Worm (Caenorhabditis elegans) whole organism, mixed stage, embryonic: ENCODE results near the gene B0334.10.

ENCODE experiments used
- M03D4.4 ChIP-seq: sonication (generic microtip); optimal IDR thresholded peaks from 2 replicates; lab custom pipeline; 2017; ENCODE audit warnings: mild to moderate bottlenecking, missing genetic modification characterization, missing compliant biosample characterization
- bed-3 ChIP-seq: fragments of 200-800 bp; sonication (Bioruptor generic); optimal IDR thresholded peaks from 3 replicates; lab custom pipeline; 2018; ENCODE audit warnings: mild to moderate bottlenecking, missing genetic modification characterization, moderate library complexity, missing compliant biosample characterization
- blmp-1 ChIP-seq: fragments of 150-350 bp; optimal IDR thresholded peaks from 2 replicates; lab custom pipeline; 2014; ENCODE audit warnings: missing biosample characterization, missing genetic modification characterization
- ceh-39 ChIP-seq: fragments of 150-350 bp; optimal IDR thresholded peaks from 2 replicates; lab custom pipeline; 2014; ENCODE audit warnings: missing biosample characterization, missing genetic modification characterization
- ceh-43 ChIP-seq: fragments of 200-800 bp; sonication (Bioruptor generic); optimal IDR thresholded peaks from 2 replicates; lab custom pipeline; 2018; ENCODE audit warnings: mild to moderate bottlenecking, missing genetic modification characterization, moderate library complexity, missing compliant biosample characterization
- ceh-83 ChIP-seq: fragments of 200-800 bp; sonication (Bioruptor generic); optimal IDR thresholded peaks from 2 replicates; lab custom pipeline; 2018; ENCODE audit warnings: mild to moderate bottlenecking, missing genetic modification characterization, missing compliant biosample characterization
- ces-1 ChIP-seq: fragments of 150-350 bp; optimal IDR thresholded peaks from 2 replicates; lab custom pipeline; 2014; ENCODE audit warnings: missing biosample characterization, missing genetic modification reagents, missing genetic modification characterization
- cnd-1 ChIP-seq: fragments of 200-800 bp; sonication (Bioruptor generic); optimal IDR thresholded peaks from 2 replicates; lab custom pipeline; 2018; ENCODE audit warnings: mild to moderate bottlenecking, missing genetic modification characterization, missing compliant biosample characterization
- drap-1 ChIP-seq: fragments of 200-800 bp; sonication (Bioruptor generic); optimal IDR thresholded peaks from 3 replicates; lab custom pipeline; 2018; ENCODE audit warnings: mild to moderate bottlenecking, missing genetic modification characterization, missing compliant biosample characterization
- elt-1 ChIP-seq: sonication (generic microtip); optimal IDR thresholded peaks from 2 replicates; lab custom pipeline; 2017; ENCODE audit warnings: missing genetic modification characterization, mild to moderate bottlenecking, missing compliant biosample characterization, antibody characterized with exemption, moderate library complexity, borderline replicate concordance; ENCODE audit not compliant: insufficient read depth
- elt-3 ChIP-seq: fragments of 150-350 bp; optimal IDR thresholded peaks from 2 replicates; lab custom pipeline; 2014; ENCODE audit warnings: missing biosample characterization, missing genetic modification characterization
- flh-1 ChIP-seq: fragments of 200-800 bp; sonication (Bioruptor generic); optimal IDR thresholded peaks from 2 replicates; lab custom pipeline; 2018; ENCODE audit warnings: mild to moderate bottlenecking, missing genetic modification characterization, moderate library complexity, missing compliant biosample characterization
- ham-2 ChIP-seq: fragments of 200-800 bp; sonication (Bioruptor generic); optimal IDR thresholded peaks from 2 replicates; lab custom pipeline; 2018; ENCODE audit warnings: mild to moderate bottlenecking, missing genetic modification characterization, missing compliant biosample characterization
- hlh-1 ChIP-seq: fragments of 150-350 bp; optimal IDR thresholded peaks from 2 replicates; lab custom pipeline; 2014; ENCODE audit warnings: missing biosample characterization, missing genetic modification reagents, missing genetic modification characterization
- lin-13 ChIP-seq: fragments of 150-350 bp; optimal IDR thresholded peaks from 2 replicates; lab custom pipeline; 2014; ENCODE audit warnings: missing biosample characterization, missing genetic modification characterization
- lin-32 ChIP-seq: fragments of 200-800 bp; sonication (Bioruptor generic); optimal IDR thresholded peaks from 2 replicates; lab custom pipeline; 2018; ENCODE audit warnings: mild to moderate bottlenecking, missing genetic modification characterization, missing compliant biosample characterization
- lsy-2 ChIP-seq: fragments of 150-350 bp; optimal IDR thresholded peaks from 2 replicates; lab custom pipeline; 2014; ENCODE audit warnings: missing biosample characterization, missing genetic modification characterization
- mab-5 ChIP-seq: fragments of 150-350 bp; optimal IDR thresholded peaks from 2 replicates; lab custom pipeline; 2014; ENCODE audit warnings: missing biosample characterization, missing genetic modification characterization
- mep-1 ChIP-seq: fragments of 150-350 bp; optimal IDR thresholded peaks from 2 replicates; lab custom pipeline; 2017; ENCODE audit warnings: missing biosample characterization, missing genetic modification reagents, missing genetic modification characterization, inconsistent platforms
- mls-2 ChIP-seq: sonication (generic microtip); optimal IDR thresholded peaks from 2 replicates; lab custom pipeline; 2016; ENCODE audit warnings: mild to moderate bottlenecking, missing genetic modification characterization, moderate library complexity, missing compliant biosample characterization
- nhr-12 ChIP-seq: fragments of 150-350 bp; optimal IDR thresholded peaks from 2 replicates; lab custom pipeline; 2014; ENCODE audit warnings: missing biosample characterization, missing genetic modification characterization
- nhr-2 ChIP-seq: fragments of 150-350 bp; optimal IDR thresholded peaks from 2 replicates; lab custom pipeline; 2014; ENCODE audit warnings: missing biosample characterization, missing genetic modification characterization
- nhr-237 ChIP-seq: fragments of 150-350 bp; optimal IDR thresholded peaks from 2 replicates; lab custom pipeline; 2014; ENCODE audit warnings: missing biosample characterization, missing genetic modification characterization
- nhr-28 ChIP-seq: fragments of 150-350 bp; optimal IDR thresholded peaks from 2 replicates; lab custom pipeline; 2014; ENCODE audit warnings: missing biosample characterization, missing genetic modification characterization
- nhr-76 ChIP-seq: sonication (generic microtip); optimal IDR thresholded peaks from 2 replicates; lab custom pipeline; 2017; ENCODE audit warnings: missing biosample characterization, missing genetic modification characterization
- pha-4 ChIP-seq: fragments of 150-350 bp; optimal IDR thresholded peaks from 2 replicates; lab custom pipeline; 2018; ENCODE audit warnings: missing biosample characterization, missing genetic modification reagents, missing genetic modification characterization
- sem-2 ChIP-seq: fragments of 200-800 bp; sonication (Bioruptor generic); optimal IDR thresholded peaks from 2 replicates; lab custom pipeline; 2018; ENCODE audit warnings: mild to moderate bottlenecking, missing genetic modification characterization, missing compliant biosample characterization
- snpc-4 ChIP-seq: fragments of 150-350 bp; optimal IDR thresholded peaks from 2 replicates; lab custom pipeline; 2014; ENCODE audit warnings: missing biosample characterization, missing genetic modification characterization
- sptf-1 ChIP-seq: sonication (generic microtip); optimal IDR thresholded peaks from 2 replicates; lab custom pipeline; 2017; ENCODE audit warnings: mild to moderate bottlenecking, missing genetic modification characterization, moderate library complexity, missing compliant biosample characterization
- tbx-8 ChIP-seq: fragments of 200-800 bp; sonication (Bioruptor generic); optimal IDR thresholded peaks from 2 replicates; lab custom pipeline; 2018; ENCODE audit warnings: mild to moderate bottlenecking, missing genetic modification characterization, moderate library complexity, missing compliant biosample characterization
- unc-120 ChIP-seq: sonication (generic microtip); optimal IDR thresholded peaks from 2 replicates; lab custom pipeline; 2017; ENCODE audit warnings: missing genetic modification characterization, missing compliant biosample characterization; ENCODE audit not compliant: poor library complexity, severe bottlenecking
- unc-39 ChIP-seq: fragments of 150-350 bp; optimal IDR thresholded peaks from 2 replicates; lab custom pipeline; 2014; ENCODE audit warnings: missing biosample characterization, missing genetic modification characterization
- unc-62 ChIP-seq: fragments of 150-350 bp; optimal IDR thresholded peaks from 2 replicates; lab custom pipeline; 2014; ENCODE audit warnings: missing biosample characterization, missing genetic modification reagents, missing genetic modification characterization
- zip-8 ChIP-seq: fragments of 150-350 bp; optimal IDR thresholded peaks from 2 replicates; lab custom pipeline; 2014; ENCODE audit warnings: missing biosample characterization, missing genetic modification characterization
- ztf-11 ChIP-seq: fragments of 150-350 bp; optimal IDR thresholded peaks from 2 replicates; lab custom pipeline; 2014; ENCODE audit warnings: missing biosample characterization, missing genetic modification characterization

B0334.10 gene

DNA sequence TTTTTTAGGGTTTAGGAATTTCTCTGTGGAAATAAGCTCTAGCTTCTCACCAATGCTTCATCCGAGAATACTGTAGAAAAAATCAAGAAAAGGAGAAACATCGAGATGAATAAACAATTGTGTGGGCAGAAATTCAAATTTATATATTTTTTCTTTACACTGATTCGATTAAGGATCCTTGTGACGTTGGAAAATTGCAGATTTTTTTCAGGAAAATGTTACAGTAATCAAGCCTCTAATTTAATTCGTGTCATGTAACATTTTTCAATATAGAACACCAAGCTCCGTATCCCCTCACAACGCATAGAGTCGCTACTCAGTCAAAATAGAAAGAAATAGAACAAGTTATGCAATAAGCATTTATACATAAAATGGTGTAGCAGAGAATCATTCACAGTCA is 41.9 kb upstream of the B0334.10 start, which contains the start of gene W02B12.16:
W02B12.16 (minus strand) TSS at position 101 of the 400 bp plus-strand sequence.
- no peak for TF ChIP-seq ces-1 (GFP tag; lab: Kevin White, UChicago)
- TF ChIP-seq M03D4.4 (tag; lab: Kevin White, UChicago) = no peak
- no peak for TF ChIP-seq ceh-43
- TF ChIP-seq sptf-1 = no peak
- TF ChIP-seq lin-13 (tag; lab: Kevin White, UChicago) = no peak
- no peak for TF ChIP-seq mep-1 (tag; lab: Kevin White, UChicago)
- TF ChIP-seq ceh-39 (tag; lab: Kevin White, UChicago) = no peak
- TF ChIP-seq mab-5 (tag; lab: Kevin White, UChicago) = no peak
- no peak for TF ChIP-seq nhr-76 (tag; lab: Kevin White, UChicago)
- no peak for TF ChIP-seq lsy-2 (tag; lab: Kevin White, UChicago)
- no peak for TF ChIP-seq unc-39 (tag; lab: Kevin White, UChicago)
- no peak for TF ChIP-seq ham-2 (GFP tag; lab: Kevin White, UChicago)
- TF ChIP-seq pha-4 = no peak
- no peak for TF ChIP-seq lin-32
- no peak for TF ChIP-seq ceh-83 (GFP tag; lab: Kevin White, UChicago)
- TF ChIP-seq ztf-11 (tag; lab: Kevin White, UChicago) = no peak
- TF ChIP-seq hlh-1 (tag; lab: Kevin White, UChicago) = no peak
- TF ChIP-seq, all 35 proteins: peak for 0

ce11 chrII:11479076-11479475 is 39.2 kb upstream of the B0334.10 start, which contains the start of gene W02B12.12:
TSS of gene W02B12.12 (minus strand) at chrII:11479176.
- no peak for TF ChIP-seq mab-5 (tag; lab: Kevin White, UChicago)
- no peak for TF ChIP-seq mep-1 (tag; lab: Kevin White, UChicago)
- TF ChIP-seq elt-1 (tag; lab: Kevin White, UChicago) = no peak
- no peak for TF ChIP-seq elt-3
- TF ChIP-seq nhr-28 (tag; lab: Kevin White, UChicago) = no peak
- no peak for TF ChIP-seq M03D4.4 (tag; lab: Kevin White, UChicago)
- no peak for TF ChIP-seq ceh-39 (tag; lab: Kevin White, UChicago)
- TF ChIP-seq unc-39 (tag; lab: Kevin White, UChicago) = no peak
- no peak for TF ChIP-seq hlh-1 (tag; lab: Kevin White, UChicago)
- no peak for TF ChIP-seq nhr-237 (tag; lab: Kevin White, UChicago)
- no peak for TF ChIP-seq nhr-2 (tag; lab: Kevin White, UChicago)
- no peak for TF ChIP-seq mls-2 (tag; lab: Kevin White, UChicago)
- no peak for TF ChIP-seq lin-32
- no peak for TF ChIP-seq unc-120 (tag; lab: Kevin White, UChicago)

DNA sequence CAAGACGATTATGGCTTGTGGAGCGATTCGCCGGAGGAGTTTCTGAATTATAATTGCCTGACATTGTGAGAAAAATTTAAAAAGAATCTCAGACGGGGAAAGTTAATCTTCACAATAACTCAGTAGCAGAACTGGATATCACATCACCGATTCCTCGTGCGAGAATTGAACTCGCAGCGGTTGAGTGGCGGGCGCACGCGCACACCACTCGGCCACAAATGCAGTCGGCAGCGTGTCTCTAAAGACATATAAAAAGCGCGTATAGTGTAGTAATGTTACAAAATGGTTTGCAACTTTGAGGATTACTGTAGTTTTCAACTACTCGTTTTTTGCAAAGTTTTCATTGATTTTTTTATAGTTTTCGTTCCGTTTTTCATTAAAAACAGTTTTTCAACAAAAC is 33.7 kb upstream of the B0334.10 start:
- TF ChIP-seq lsy-2 (tag; lab: Kevin White, UChicago) = peak; percentile 84
- no peak for TF ChIP-seq elt-3
- no peak for TF ChIP-seq ceh-39 (tag; lab: Kevin White, UChicago)
- TF ChIP-seq ham-2 (GFP tag; lab: Kevin White, UChicago) = peak; percentile 95
- peak; percentile 93 for TF ChIP-seq ceh-43
- no peak for TF ChIP-seq mab-5 (tag; lab: Kevin White, UChicago)
- TF ChIP-seq drap-1 (GFP tag; lab: Kevin White, UChicago) = peak; percentile 98
- peak; percentile 81 for TF ChIP-seq lin-13 (tag; lab: Kevin White, UChicago)
- TF ChIP-seq nhr-28 (tag; lab: Kevin White, UChicago) = peak; percentile 48
- no peak for TF ChIP-seq nhr-76 (tag; lab: Kevin White, UChicago)
- peak; percentile 100 for TF ChIP-seq sptf-1
- peak; percentile 94 for TF ChIP-seq unc-120 (tag; lab: Kevin White, UChicago)
- no peak for TF ChIP-seq zip-8 (tag; lab: Kevin White, UChicago)
- TF ChIP-seq lin-32 = peak; percentile 96
- TF ChIP-seq nhr-2 (tag; lab: Kevin White, UChicago) = no peak
- peak; percentile 98 for TF ChIP-seq cnd-1 (tag; lab: Kevin White, UChicago)
- TF ChIP-seq M03D4.4 (tag; lab: Kevin White, UChicago) = peak; percentile 97
- peak; percentile 99 for TF ChIP-seq mls-2 (tag; lab: Kevin White, UChicago)
- peak; percentile 92 for TF ChIP-seq bed-3 (GFP tag; lab: Kevin White, UChicago)
- peak; percentile 94 for TF ChIP-seq sem-2 (GFP tag; lab: Kevin White, UChicago)
- TF ChIP-seq ceh-83 (GFP tag; lab: Kevin White, UChicago) = peak; percentile 99
- no peak for TF ChIP-seq nhr-12
- TF ChIP-seq pha-4 = peak; percentile 66
- peak; percentile 96 for TF ChIP-seq flh-1
- no peak for TF ChIP-seq elt-1 (tag; lab: Kevin White, UChicago)
- TF ChIP-seq mep-1 (tag; lab: Kevin White, UChicago) = peak; percentile 80
- TF ChIP-seq snpc-4 (tag; lab: Kevin White, UChicago) = no peak
- peak; percentile 93 for TF ChIP-seq tbx-8 (GFP tag; lab: Kevin White, UChicago)
- TF ChIP-seq unc-39 (tag; lab: Kevin White, UChicago) = no peak
- TF ChIP-seq nhr-237 (tag; lab: Kevin White, UChicago) = no peak
- peak; percentile 74 for TF ChIP-seq unc-62 (GFP tag; lab: Kevin White, UChicago)
- TF ChIP-seq ces-1 (GFP tag; lab: Kevin White, UChicago) = no peak
- no peak for TF ChIP-seq hlh-1 (tag; lab: Kevin White, UChicago)
- peak; percentile 58 for TF ChIP-seq ztf-11 (tag; lab: Kevin White, UChicago)
- TF ChIP-seq blmp-1 (tag; lab: Kevin White, UChicago) = no peak
- TF ChIP-seq, all 35 proteins: peak for 21
